Fruit fly (Drosophila melanogaster) Kc167 (cell line): Measurements from ENCODE around the gene Oatp33Ea.

Experiments used
- Myc ChIP-seq: fragments of >200 bp; optimal IDR thresholded peaks from 2 replicates; lab custom pipeline; 2017; ENCODE audit warnings: missing external identifiers
- Sin3A ChIP-seq: fragments of >200 bp; optimal IDR thresholded peaks from 2 replicates; lab custom pipeline; 2018; ENCODE audit warnings: missing external identifiers
- h ChIP-seq: fragments of >200 bp; optimal IDR thresholded peaks from 3 replicates; lab custom pipeline; 2018; ENCODE audit warnings: missing external identifiers
- insv ChIP-seq: fragments of >200 bp; optimal IDR thresholded peaks from 3 replicates; lab custom pipeline; 2018; ENCODE audit warnings: missing external identifiers
- psq ChIP-seq: fragments of >200 bp; optimal IDR thresholded peaks from 2 replicates; lab custom pipeline; 2017; ENCODE audit warnings: missing external identifiers
- ttk ChIP-seq: sonication (Bioruptor generic); optimal IDR thresholded peaks from 2 replicates; lab custom pipeline; 2017; ENCODE audit warnings: missing external identifiers

Oatp33Ea gene

dm6 chr2L:12481758-12482157 is 36.0 kb upstream of the Oatp33Ea start:
- TF ChIP-seq Myc (no peak), psq (lab: Kevin White, UChicago) (no peak), h (lab: Kevin White, UChicago) (no peak), Sin3A (lab: Kevin White, UChicago) (no peak)

- TF ChIP-seq Myc, result no peak
- TF ChIP-seq ttk (lab: Kevin White, UChicago), result no peak
- no peak for TF ChIP-seq psq (lab: Kevin White, UChicago)
Observed at dm6 chr2L:12480846-12481245, 35.1 kb upstream of the Oatp33Ea start.

DNA sequence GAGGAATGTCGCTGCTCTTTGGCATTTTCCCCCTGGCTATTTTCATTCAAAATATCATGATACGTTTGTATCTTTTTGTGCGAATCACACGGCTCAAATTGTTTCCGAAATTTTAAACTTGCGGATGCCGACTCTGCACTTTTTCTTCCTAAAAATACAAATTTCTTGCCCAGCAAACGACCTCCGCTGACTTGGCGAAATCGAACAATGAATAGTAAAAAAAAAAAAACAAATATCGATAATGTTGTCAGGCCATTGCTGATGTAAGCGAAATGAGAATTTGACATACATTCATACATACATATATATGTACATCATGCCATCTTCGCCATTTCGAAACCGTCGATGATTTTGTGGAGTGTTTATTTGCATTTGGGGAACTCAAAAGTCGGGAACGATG is 34.3 kb upstream of the Oatp33Ea start:
- no peak for TF ChIP-seq Sin3A (lab: Kevin White, UChicago)
- TF ChIP-seq insv (lab: Kevin White, UChicago), result no peak

DNA sequence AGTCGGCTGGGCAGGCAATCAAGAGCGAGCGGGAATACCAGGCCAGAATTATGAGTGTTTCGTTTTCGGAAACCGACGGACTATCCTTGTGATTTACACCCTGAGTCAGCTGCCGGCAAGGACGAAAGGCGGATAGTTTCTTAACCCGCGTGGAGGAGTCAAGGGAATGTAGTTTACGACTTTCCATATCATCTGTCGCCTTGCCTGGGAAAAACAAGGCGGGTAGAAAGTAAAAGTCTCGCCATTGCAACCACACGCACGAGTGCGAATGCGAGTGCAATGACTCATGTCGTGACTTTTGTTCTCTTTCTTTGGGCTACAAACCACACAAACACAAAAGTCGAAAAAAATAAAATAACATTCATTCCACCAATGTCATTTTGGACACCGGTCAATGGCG is 32.8 kb upstream of the Oatp33Ea start:
- TF ChIP-seq Sin3A (lab: Kevin White, UChicago) (no peak), ttk (lab: Kevin White, UChicago) (no peak), insv (lab: Kevin White, UChicago) (no peak), Myc (no peak), psq (lab: Kevin White, UChicago) (no peak), h (lab: Kevin White, UChicago) (no peak)

DNA sequence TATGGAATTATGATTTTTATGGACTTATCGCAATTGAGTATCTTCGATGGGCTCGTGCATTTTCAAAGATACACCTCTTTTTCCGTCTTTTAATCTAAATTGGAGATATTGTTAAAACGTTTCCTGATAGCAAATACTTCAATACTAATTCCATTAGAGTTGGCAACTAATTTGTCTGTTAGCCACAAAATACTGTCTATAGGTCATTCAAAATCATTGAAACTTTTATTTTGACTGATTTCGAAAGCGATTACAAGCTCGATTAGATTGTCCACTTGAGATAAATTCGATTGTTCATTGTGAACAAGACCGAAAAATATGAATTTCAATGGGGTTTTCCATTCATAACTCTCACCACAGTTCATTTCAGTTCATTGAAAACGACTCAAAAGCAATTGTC is 30.4 kb upstream of the Oatp33Ea start:
- TF ChIP-seq psq (lab: Kevin White, UChicago), result no peak
- no peak for TF ChIP-seq ttk (lab: Kevin White, UChicago)
- TF ChIP-seq Sin3A (lab: Kevin White, UChicago), result no peak
- no peak for TF ChIP-seq h (lab: Kevin White, UChicago)
- no peak for TF ChIP-seq Myc
- TF ChIP-seq insv (lab: Kevin White, UChicago), result no peak

dm6 chr2L:12475308-12475707 is 29.6 kb upstream of the Oatp33Ea start:
- TF ChIP-seq psq (lab: Kevin White, UChicago), result no peak
- no peak for TF ChIP-seq h (lab: Kevin White, UChicago)
- TF ChIP-seq insv (lab: Kevin White, UChicago), result no peak
- TF ChIP-seq Myc, result no peak
- no peak for TF ChIP-seq Sin3A (lab: Kevin White, UChicago)
- no peak for TF ChIP-seq ttk (lab: Kevin White, UChicago)

DNA sequence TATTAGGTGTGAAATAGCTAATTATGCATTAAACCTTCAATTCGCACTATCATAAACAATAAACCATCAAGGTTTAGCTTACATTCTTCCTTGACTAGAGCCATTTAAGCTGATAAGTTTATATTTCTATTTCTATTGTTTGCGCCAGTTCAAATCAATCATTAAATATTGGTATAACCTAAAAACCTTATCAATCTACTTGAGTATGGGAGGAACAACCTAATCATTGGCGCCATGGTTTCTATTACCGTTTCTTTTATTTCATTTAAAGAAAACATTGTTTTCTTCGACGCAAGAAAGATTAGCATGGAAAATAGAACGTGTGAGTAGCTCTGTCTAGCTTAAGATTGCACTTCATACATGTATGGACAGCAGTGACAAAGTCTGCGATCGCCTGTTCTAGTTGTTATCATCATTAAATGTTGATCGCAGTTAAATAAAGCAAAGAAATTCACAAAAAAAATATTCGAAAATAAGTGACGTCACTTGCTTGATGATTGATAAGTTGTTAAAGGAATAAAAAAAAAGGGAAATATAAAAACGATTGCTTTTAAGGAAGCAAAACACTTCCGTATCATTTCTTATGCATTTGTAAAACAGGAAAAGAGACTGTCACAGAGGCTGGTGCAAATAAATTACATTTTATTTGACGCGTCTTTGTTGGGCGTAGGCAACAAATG is 28.6 kb upstream of the Oatp33Ea start:
- TF ChIP-seq Sin3A (lab: Kevin White, UChicago) (no peak), Myc (no peak)

DNA sequence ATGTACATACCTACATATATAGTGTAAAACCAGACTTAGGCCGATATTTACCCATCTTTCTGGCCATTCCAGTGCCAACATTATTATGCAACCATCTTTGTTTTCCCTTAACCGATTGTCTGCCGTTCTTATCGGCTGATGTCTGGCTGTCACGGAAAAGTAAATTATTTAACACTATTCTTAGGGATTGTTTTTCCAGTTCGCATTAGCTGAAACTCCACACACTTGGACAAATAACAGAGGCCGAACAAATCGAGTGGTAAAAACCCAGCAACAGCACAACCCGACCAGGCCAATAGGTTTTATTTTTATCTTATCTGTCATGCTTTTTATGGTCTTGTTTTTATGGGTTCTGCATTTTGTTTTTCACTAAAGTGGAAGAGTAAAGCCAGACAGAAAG is 27.9 kb upstream of the Oatp33Ea start:
- TF ChIP-seq psq (lab: Kevin White, UChicago) (no peak), h (lab: Kevin White, UChicago) (no peak), insv (lab: Kevin White, UChicago) (no peak), Myc (no peak), Sin3A (lab: Kevin White, UChicago) (no peak), ttk (lab: Kevin White, UChicago) (no peak)

DNA sequence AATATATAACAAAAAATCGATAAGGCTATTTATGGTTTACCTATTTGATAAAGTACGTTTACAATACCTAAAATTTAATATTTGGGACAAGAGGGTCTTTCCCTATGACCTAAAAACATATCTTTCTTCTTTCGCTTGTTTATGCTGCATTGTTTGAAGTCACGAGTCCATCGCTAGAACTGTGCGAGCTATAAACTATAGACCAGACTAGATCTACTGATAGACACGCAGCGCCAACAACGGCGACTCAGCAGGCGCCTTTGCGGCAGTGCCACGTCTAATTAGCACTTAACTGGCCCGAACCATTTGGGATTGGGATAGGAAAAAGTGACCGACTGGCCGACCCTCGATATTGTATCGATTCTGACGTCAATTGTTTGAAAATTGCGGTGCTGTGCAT is 27.3 kb upstream of the Oatp33Ea start:
- TF ChIP-seq Sin3A (lab: Kevin White, UChicago) (no peak), Myc (no peak), psq (lab: Kevin White, UChicago) (no peak), ttk (lab: Kevin White, UChicago) (no peak), insv (lab: Kevin White, UChicago) (no peak)

DNA sequence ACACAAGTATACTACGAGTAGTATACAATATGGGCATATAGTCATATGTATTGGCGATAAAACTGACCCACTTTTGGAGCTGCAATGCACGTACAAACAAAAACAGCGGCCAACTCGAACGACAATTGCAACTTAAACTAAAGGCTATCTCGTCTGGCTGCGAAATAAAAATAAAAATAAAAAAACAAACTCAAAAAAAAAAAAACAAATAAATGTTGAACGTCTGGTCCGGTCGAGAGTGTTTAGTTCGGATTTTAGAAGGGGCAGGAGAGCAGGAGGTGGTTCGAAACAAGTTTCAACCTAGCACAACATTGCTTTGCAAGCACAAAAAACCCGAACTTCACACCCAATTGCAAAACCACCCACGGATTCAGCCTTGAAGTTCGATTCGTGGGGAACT is 26.2 kb upstream of the Oatp33Ea start:
- TF ChIP-seq h (lab: Kevin White, UChicago) (no peak), insv (lab: Kevin White, UChicago) (no peak), Sin3A (lab: Kevin White, UChicago) (no peak)

DNA sequence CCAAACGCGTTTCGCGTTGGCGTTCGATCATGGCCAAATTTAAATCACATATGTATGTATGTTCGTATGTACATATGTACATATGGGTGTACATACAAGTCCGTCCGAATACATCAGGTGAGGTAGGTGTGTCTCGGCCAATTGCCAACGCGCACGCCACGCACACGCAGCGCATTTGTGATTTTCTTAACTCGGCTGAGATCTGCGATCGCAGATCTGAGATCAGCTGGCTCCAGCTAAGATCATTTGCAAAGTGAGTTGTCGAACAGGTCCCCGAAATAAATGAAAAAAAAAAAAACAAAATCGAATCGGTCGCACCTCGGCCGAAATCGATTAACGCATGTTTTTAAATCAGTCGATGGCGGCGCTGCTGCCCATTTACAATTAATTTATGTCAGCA is 23.5 kb upstream of the Oatp33Ea start:
- TF ChIP-seq insv (lab: Kevin White, UChicago), result no peak
- no peak for TF ChIP-seq Sin3A (lab: Kevin White, UChicago)

DNA sequence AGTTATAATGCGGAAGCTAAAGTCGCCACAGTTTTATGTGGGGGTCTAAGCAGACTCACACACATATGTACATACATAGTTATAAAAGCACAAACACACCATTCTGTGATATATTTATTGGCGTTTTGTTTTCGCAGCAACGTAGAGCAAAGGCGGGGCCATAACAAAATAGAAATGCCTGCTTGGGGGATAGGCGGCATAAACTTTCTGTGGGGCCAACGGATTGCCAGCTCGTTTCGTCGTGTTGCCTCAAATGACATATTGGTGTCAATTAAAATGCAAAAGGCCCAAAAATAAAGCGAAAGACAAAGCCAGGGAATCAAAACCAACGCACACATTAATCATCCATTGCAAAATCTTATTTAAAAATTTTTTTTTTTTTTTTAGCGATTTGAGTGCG is 23.1 kb upstream of the Oatp33Ea start:
- TF ChIP-seq Sin3A (lab: Kevin White, UChicago) (no peak), insv (lab: Kevin White, UChicago) (no peak), h (lab: Kevin White, UChicago) (no peak), Myc (no peak)

- no peak for TF ChIP-seq insv (lab: Kevin White, UChicago)
- TF ChIP-seq psq (lab: Kevin White, UChicago), result no peak
- TF ChIP-seq ttk (lab: Kevin White, UChicago), result no peak
- no peak for TF ChIP-seq h (lab: Kevin White, UChicago)
- no peak for TF ChIP-seq Sin3A (lab: Kevin White, UChicago)
- TF ChIP-seq Myc, result no peak
Observed at dm6 chr2L:12467673-12468072, 21.9 kb upstream of the Oatp33Ea start.
